Worm (Caenorhabditis elegans) whole organism, L1 larva: ENCODE data around the gene C01G10.1.

Experiments used
- elt-2 ChIP-seq: sonication (generic microtip); optimal IDR thresholded peaks from 2 replicates; lab custom pipeline; 2016; ENCODE audit warnings: missing genetic modification characterization, mild to moderate bottlenecking, inconsistent platforms, missing compliant biosample characterization, missing genetic modification reagents
- mep-1 ChIP-seq: fragments of 150-350 bp; optimal IDR thresholded peaks from 2 replicates; lab custom pipeline; 2014; ENCODE audit warnings: missing biosample characterization, missing genetic modification characterization
- unc-62 ChIP-seq: fragments of 150-350 bp; optimal IDR thresholded peaks from 2 replicates; lab custom pipeline; 2014; ENCODE audit warnings: missing biosample characterization, missing genetic modification reagents, missing genetic modification characterization

DNA sequence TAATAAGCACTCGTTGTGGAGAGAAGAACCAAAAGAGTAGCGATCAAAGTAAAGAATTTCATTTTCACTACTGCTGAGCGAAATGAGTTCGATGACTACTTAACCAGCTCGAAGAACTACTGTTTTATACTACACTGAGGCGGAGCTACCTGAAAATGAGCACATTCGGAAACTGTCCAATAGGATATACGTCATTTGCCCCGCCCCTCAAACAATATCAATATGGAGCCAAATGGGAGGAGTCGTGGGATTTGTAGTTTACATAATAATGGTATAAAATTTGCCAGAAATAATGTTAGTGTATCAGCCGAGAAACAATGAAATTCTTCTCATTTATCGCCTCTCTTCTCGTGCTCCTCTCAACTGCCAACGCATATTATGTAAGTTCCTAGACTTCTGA lies 10.1 kb upstream of the C01G10.1 start, which contains the start of the genes C01G10.5 and C01G10.4:
- TF ChIP-seq mep-1 (tag; lab: Kevin White, UChicago) (no peak), elt-2 (tag; lab: Kevin White, UChicago) (no peak), unc-62 (GFP tag; lab: Kevin White, UChicago) (no peak)
